Fruit fly (Drosophila melanogaster) whole organism, prepupa: ENCODE measurements around the gene jhamt.

Experiments
- CG3032 ChIP-seq: fragments of 200-800 bp; optimal IDR thresholded peaks from 2 replicates; lab custom pipeline; 2019; ENCODE audit warnings: missing biosample characterization, mild to moderate bottlenecking, missing genetic modification characterization, moderate library complexity
- OdsH ChIP-seq: fragments of 200-800 bp; sonication (Bioruptor generic); optimal IDR thresholded peaks from 3 replicates; lab custom pipeline; 2016; ENCODE audit warnings: missing biosample characterization, missing genetic modification characterization
- ss ChIP-seq, 2 experiments: fragments of 200-800 bp; sonication (Bioruptor generic); optimal IDR thresholded peaks; 2 replicates in 1 of 2; 3 replicates in 1 of 2; lab custom pipeline; 2017 to 2018; ENCODE audit warnings: mild to moderate bottlenecking in 2 of 2, missing biosample characterization in 2 of 2, missing genetic modification characterization in 2 of 2, moderate library complexity in 1 of 2

DNA sequence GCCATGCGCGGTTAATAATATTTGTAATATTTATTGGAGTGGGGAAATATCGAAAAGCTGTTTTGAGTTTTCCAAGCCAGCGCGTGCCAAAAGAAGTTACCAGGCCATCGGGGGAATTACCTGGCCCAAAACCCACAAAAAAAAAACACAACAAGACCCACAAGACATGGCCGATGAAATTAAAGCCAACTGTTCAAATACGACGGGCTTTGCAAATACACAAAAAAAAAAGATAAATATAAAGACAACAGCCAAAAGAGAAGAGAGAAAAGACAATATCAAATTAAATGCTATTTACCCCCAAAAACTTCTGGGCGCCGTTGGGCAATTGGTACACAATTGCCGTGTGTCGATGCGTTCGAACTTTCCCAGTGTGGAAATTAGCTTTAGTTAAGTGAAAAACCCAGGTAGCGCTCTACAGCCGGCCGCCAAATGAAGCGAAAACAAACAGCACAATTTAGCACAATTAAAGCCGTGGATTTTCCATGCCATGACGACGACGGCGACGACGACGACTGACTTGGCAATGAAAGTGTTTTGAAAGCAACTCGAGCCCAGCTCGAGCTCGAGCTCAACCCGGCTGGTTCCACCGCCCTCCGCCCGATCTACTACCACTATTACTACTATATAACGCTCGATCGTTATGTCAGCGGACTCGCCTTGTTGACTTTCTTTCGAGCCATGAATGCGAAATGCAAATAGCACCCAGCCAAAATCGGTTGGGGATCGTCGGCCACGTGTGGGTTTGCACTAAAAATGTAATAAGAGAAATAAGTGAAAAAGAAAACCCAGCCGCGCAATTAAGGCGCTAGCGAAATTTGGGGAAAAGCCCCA, 47.7 kb upstream of the jhamt start:
- TF ChIP-seq CG3032 (tag; lab: Kevin White, UChicago) = no peak
- no peak for TF ChIP-seq ss (GFP tag; optimal IDR thresholded peaks at IDR 0.05; lab: Kevin White, UChicago)
- TF ChIP-seq OdsH (GFP tag; lab: Kevin White, UChicago) = no peak
